ENCODE assay signal across 2 fruit fly cellular contexts in genomic region chrX:2142935-2143312, dm6.
TF ChIP-seq lines count a peak whose summit lies in the region.

No protein-coding gene starts in this region.

- TF ChIP-seq CTCF in whole organism, embryonic (GFP tag; optimal IDR thresholded peaks at IDR 0.05; lab: Kevin White, UChicago): no peak

TF ChIP-seq in whole organism, embryonic, 481 proteins besides CTCF, POLR2A, EP300 and RAD21:
- peak; percentile 47; the same call in 1 of the 2 replicates for TF ChIP-seq seq (GFP tag; IDR thresholded peaks at IDR 0.05; lab: Robert Waterston, UW)
- TF ChIP-seq croc (GFP tag; conservative IDR thresholded peaks at IDR 0.05; lab: Robert Waterston, UW): no peak
- peak; percentile 94 for TF ChIP-seq Nf-YB (GFP tag; optimal IDR thresholded peaks at IDR 0.05; lab: Kevin White, UChicago)
- TF ChIP-seq NC2β (GFP tag; optimal IDR thresholded peaks at IDR 0.05; lab: Kevin White, UChicago): no peak
- TF ChIP-seq CG11560 (tag; IDR thresholded peaks at IDR 0.05; lab: Robert Waterston, UW): no peak
- TF ChIP-seq Nf-YC (tag; optimal IDR thresholded peaks at IDR 0.05; lab: Kevin White, UChicago): peak; percentile 94

TF ChIP-seq in whole organism, prepupa, 60 proteins besides CTCF, POLR2A, EP300 and RAD21:
- TF ChIP-seq svp (GFP tag; lab: Kevin White, UChicago): peak; percentile 7
- TF ChIP-seq Hr38 (GFP tag; optimal IDR thresholded peaks at IDR 0.05; lab: Kevin White, UChicago): no peak
